Worm (Caenorhabditis elegans) whole organism, L4 larva: ENCODE measurements around the gene ZK470.14.

Source experiments
- F10B5.3 ChIP-seq: sonication (generic microtip); optimal IDR thresholded peaks from 2 replicates; lab custom pipeline; 2016; ENCODE audit warnings: mild to moderate bottlenecking, missing genetic modification characterization, missing compliant biosample characterization
- F49E8.2 ChIP-seq: sonication (generic microtip); optimal IDR thresholded peaks from 2 replicates; lab custom pipeline; 2016; ENCODE audit warnings: missing compliant biosample characterization, mild to moderate bottlenecking, missing genetic modification characterization, borderline replicate concordance
- R02D3.7 ChIP-seq: fragments of 150-350 bp; sonication (generic microtip); optimal IDR thresholded peaks from 3 replicates; lab custom pipeline; 2014; ENCODE audit warnings: missing biosample characterization, missing genetic modification characterization
- Y5F2A.4 ChIP-seq: fragments of 200-800 bp; sonication (Bioruptor generic); optimal IDR thresholded peaks from 2 replicates; lab custom pipeline; 2018; ENCODE audit warnings: mild to moderate bottlenecking, missing genetic modification characterization, missing compliant biosample characterization
- ZK546.5 ChIP-seq, 2 experiments: sonication (generic microtip); optimal IDR thresholded peaks; 2 replicates each; lab custom pipeline; 2017; ENCODE audit warnings: missing biosample characterization in 2 of 2, missing genetic modification characterization in 2 of 2
- aha-1 ChIP-seq: fragments of 150-350 bp; peaks from one replicate; lab custom pipeline; 2014; ENCODE audit warnings: missing biosample characterization, missing genetic modification characterization
- arid-1 ChIP-seq: fragments of 200-800 bp; sonication (Bioruptor generic); conservative IDR thresholded peaks from 2 replicates; pipeline ENCODE4 v1.3.6; 2022; ENCODE audit warnings: missing genetic modification reagents, missing genetic modification characterization, missing compliant biosample characterization
- ceh-28 ChIP-seq: fragments of 150-350 bp; optimal IDR thresholded peaks from 2 replicates; lab custom pipeline; 2014; ENCODE audit warnings: missing biosample characterization, missing genetic modification reagents, missing genetic modification characterization
- ceh-62 ChIP-seq: sonication (generic microtip); optimal IDR thresholded peaks from 2 replicates; lab custom pipeline; 2017; ENCODE audit warnings: missing biosample characterization, missing genetic modification characterization
- ctbp-1 ChIP-seq: fragments of 200-800 bp; sonication (Bioruptor generic); IDR thresholded peaks from 2 replicates; pipeline ENCODE4 v1.3.6; 2022; ENCODE audit warnings: missing genetic modification reagents, missing genetic modification characterization, missing compliant biosample characterization
- daf-12 ChIP-seq: fragments of 150-350 bp; optimal IDR thresholded peaks from 2 replicates; lab custom pipeline; 2014; ENCODE audit warnings: missing biosample characterization, missing genetic modification reagents, missing genetic modification characterization
- daf-16 ChIP-seq, 3 experiments: sonication (generic microtip); optimal IDR thresholded peaks; 2 replicates each; lab custom pipeline; 2016 to 2017; ENCODE audit warnings: missing genetic modification characterization in 3 of 3, missing genetic modification reagents in 3 of 3, mild to moderate bottlenecking in 2 of 3, missing compliant biosample characterization in 2 of 3, missing biosample characterization in 1 of 3, moderate library complexity in 1 of 3
- daf-19 ChIP-seq: fragments of 200-800 bp; sonication (Bioruptor generic); conservative IDR thresholded peaks from 2 replicates; pipeline ENCODE4 v1.3.6; 2022; ENCODE audit warnings: missing genetic modification characterization, missing compliant biosample characterization
- daf-8 ChIP-seq: fragments of 200-800 bp; sonication (Bioruptor generic); IDR thresholded peaks from 2 replicates; pipeline ENCODE4 v1.3.6; 2022; ENCODE audit warnings: missing genetic modification characterization, missing compliant biosample characterization
- dmd-6 ChIP-seq: fragments of 200-800 bp; sonication (Bioruptor generic); IDR thresholded peaks from 2 replicates; pipeline ENCODE4 v1.3.6; 2022; ENCODE audit warnings: missing genetic modification reagents, missing genetic modification characterization, missing compliant biosample characterization
- duxl-1 ChIP-seq: sonication (generic microtip); optimal IDR thresholded peaks from 2 replicates; lab custom pipeline; 2016; ENCODE audit warnings: mild to moderate bottlenecking, missing genetic modification characterization, moderate library complexity, missing compliant biosample characterization; ENCODE audit not compliant: poor library complexity
- dve-1 ChIP-seq: sonication (generic microtip); optimal IDR thresholded peaks from 2 replicates; lab custom pipeline; 2017; ENCODE audit warnings: antibody characterized with exemption, mild to moderate bottlenecking, missing genetic modification characterization, missing compliant biosample characterization; ENCODE audit not compliant: insufficient read depth
- egl-43 ChIP-seq: fragments of 200-800 bp; sonication (Bioruptor generic); IDR thresholded peaks from 2 replicates; pipeline ENCODE4 v1.3.6; 2022; ENCODE audit warnings: missing genetic modification reagents, missing genetic modification characterization, missing compliant biosample characterization
- fos-1 ChIP-seq: fragments of 150-350 bp; optimal IDR thresholded peaks from 2 replicates; lab custom pipeline; 2014; ENCODE audit warnings: missing biosample characterization, missing genetic modification characterization
- hlh-30 ChIP-seq: sonication (generic microtip); optimal IDR thresholded peaks from 2 replicates; lab custom pipeline; 2017; ENCODE audit warnings: antibody characterized with exemption, mild to moderate bottlenecking, missing genetic modification characterization, missing compliant biosample characterization; ENCODE audit not compliant: insufficient read depth
- hmg-1.1 ChIP-seq: fragments of 200-800 bp; sonication (Bioruptor generic); IDR thresholded peaks from 2 replicates; pipeline ENCODE4 v1.3.6; 2022; ENCODE audit warnings: missing genetic modification reagents, missing genetic modification characterization, missing compliant biosample characterization
- lin-15B ChIP-seq: fragments of 150-350 bp; sonication (generic microtip); optimal IDR thresholded peaks from 3 replicates; lab custom pipeline; 2014; ENCODE audit warnings: missing biosample characterization, missing genetic modification characterization
- lin-29 ChIP-seq: fragments of 200-800 bp; sonication (Bioruptor generic); IDR thresholded peaks from 2 replicates; pipeline ENCODE4 v1.3.6; 2022; ENCODE audit warnings: missing genetic modification reagents, missing genetic modification characterization, missing compliant biosample characterization
- lsy-2 ChIP-seq, 2 experiments: fragments of 150-350 bp in 1 of 2; sonication (generic microtip) in 1 of 2; optimal IDR thresholded peaks; 2 replicates each; lab custom pipeline; 2014 to 2017; ENCODE audit warnings: missing biosample characterization in 2 of 2, missing genetic modification characterization in 2 of 2
- madf-5 ChIP-seq, 2 experiments: fragments of 200-800 bp; sonication (Bioruptor generic); IDR thresholded peaks; 2 replicates each; pipeline ENCODE4 v1.3.6; 2022; ENCODE audit warnings: missing compliant biosample characterization in 2 of 2, missing genetic modification characterization in 2 of 2
- madf-9 ChIP-seq: fragments of 200-800 bp; sonication (Bioruptor generic); conservative IDR thresholded peaks from 2 replicates; pipeline ENCODE4 v1.3.6; 2022; ENCODE audit warnings: missing genetic modification reagents, missing genetic modification characterization, missing compliant biosample characterization
- mdt-29 ChIP-seq: fragments of 200-800 bp; sonication (Bioruptor generic); IDR thresholded peaks from 2 replicates; pipeline ENCODE4 v1.3.6; 2022; ENCODE audit warnings: missing genetic modification reagents, missing genetic modification characterization, missing compliant biosample characterization
- mes-2 ChIP-seq: sonication (generic microtip); optimal IDR thresholded peaks from 2 replicates; lab custom pipeline; 2016; ENCODE audit warnings: missing genotype, mild to moderate bottlenecking, missing genetic modification characterization, missing compliant biosample characterization; ENCODE audit not compliant: poor library complexity, severe bottlenecking
- mxl-3 ChIP-seq: fragments of 200-800 bp; sonication (Bioruptor generic); optimal IDR thresholded peaks from 2 replicates; lab custom pipeline; 2018; ENCODE audit warnings: mild to moderate bottlenecking, missing genetic modification characterization, missing compliant biosample characterization
- nhr-10 ChIP-seq: fragments of 150-350 bp; optimal IDR thresholded peaks from 2 replicates; lab custom pipeline; 2014; ENCODE audit warnings: missing biosample characterization, missing genetic modification characterization
- nhr-102 ChIP-seq: sonication (generic microtip); optimal IDR thresholded peaks from 2 replicates; lab custom pipeline; 2016; ENCODE audit warnings: mild to moderate bottlenecking, missing genetic modification characterization, moderate library complexity, missing compliant biosample characterization
- nhr-11 ChIP-seq: fragments of 150-350 bp; optimal IDR thresholded peaks from 2 replicates; lab custom pipeline; 2014; ENCODE audit warnings: missing biosample characterization, missing genetic modification characterization
- nhr-237 ChIP-seq: sonication (generic microtip); optimal IDR thresholded peaks from 2 replicates; lab custom pipeline; 2017; ENCODE audit warnings: missing biosample characterization, missing genetic modification characterization
- nhr-28 ChIP-seq: fragments of 150-350 bp; optimal IDR thresholded peaks from 2 replicates; lab custom pipeline; 2014; ENCODE audit warnings: missing biosample characterization, missing genetic modification characterization
- nhr-41 ChIP-seq: fragments of 200-800 bp; sonication (Bioruptor generic); IDR thresholded peaks from 2 replicates; pipeline ENCODE4 v1.3.6; 2022; ENCODE audit warnings: missing genetic modification reagents, missing genetic modification characterization, missing compliant biosample characterization
- nhr-42 ChIP-seq: fragments of 200-800 bp; sonication (Bioruptor generic); IDR thresholded peaks from 2 replicates; pipeline ENCODE4 v1.3.6; 2022; ENCODE audit warnings: missing genetic modification characterization, missing compliant biosample characterization
- nhr-77 ChIP-seq: fragments of 150-350 bp; optimal IDR thresholded peaks from 2 replicates; lab custom pipeline; 2014; ENCODE audit warnings: missing biosample characterization, missing genetic modification characterization
- pha-4 ChIP-seq, 2 experiments: fragments of 150-350 bp in 1 of 2; fragments of 200-800 bp in 1 of 2; sonication (Bioruptor generic) in 1 of 2; IDR thresholded peaks in 1 of 2; optimal IDR thresholded peaks in 1 of 2; 2 replicates each; pipeline versions ENCODE4 v1.3.6 to Lab custom; 2014 to 2022; ENCODE audit warnings: missing genetic modification characterization in 2 of 2, missing genetic modification reagents in 2 of 2, missing biosample characterization in 1 of 2, missing compliant biosample characterization in 1 of 2
- php-3 ChIP-seq: fragments of 200-800 bp; sonication (Bioruptor generic); IDR thresholded peaks from 2 replicates; pipeline ENCODE4 v1.3.6; 2022; ENCODE audit warnings: missing genetic modification reagents, missing genetic modification characterization, missing compliant biosample characterization
- pqm-1 ChIP-seq: sonication (generic microtip); optimal IDR thresholded peaks from 2 replicates; lab custom pipeline; 2017; ENCODE audit warnings: missing biosample characterization, missing genetic modification characterization
- saeg-2 ChIP-seq: fragments of 200-800 bp; sonication (Bioruptor generic); IDR thresholded peaks from 2 replicates; pipeline ENCODE4 v1.3.6; 2022; ENCODE audit warnings: missing genetic modification reagents, missing genetic modification characterization, missing compliant biosample characterization
- set-16 ChIP-seq: fragments of 200-800 bp; sonication (Bioruptor generic); IDR thresholded peaks from 2 replicates; pipeline ENCODE4 v1.3.6; 2022; ENCODE audit warnings: missing genetic modification reagents, missing genetic modification characterization, missing compliant biosample characterization
- spr-3 ChIP-seq: fragments of 200-800 bp; sonication (Bioruptor generic); optimal IDR thresholded peaks from 2 replicates; lab custom pipeline; 2018; ENCODE audit warnings: mild to moderate bottlenecking, missing genetic modification characterization, missing compliant biosample characterization
- tra-1 ChIP-seq: fragments of 200-800 bp; sonication (Bioruptor generic); IDR thresholded peaks from 2 replicates; pipeline ENCODE4 v1.3.6; 2022; ENCODE audit warnings: missing genetic modification reagents, missing genetic modification characterization, missing compliant biosample characterization
- unc-39 ChIP-seq: sonication (generic microtip); optimal IDR thresholded peaks from 2 replicates; lab custom pipeline; 2017; ENCODE audit warnings: missing biosample characterization, missing genetic modification characterization
- zag-1 ChIP-seq: fragments of 150-350 bp; optimal IDR thresholded peaks from 2 replicates; lab custom pipeline; 2014; ENCODE audit warnings: missing biosample characterization, missing genetic modification characterization
- zfp-3 ChIP-seq: fragments of 200-800 bp; sonication (Bioruptor generic); conservative IDR thresholded peaks from 2 replicates; pipeline ENCODE4 v1.3.6; 2022; ENCODE audit warnings: missing genetic modification reagents, missing genetic modification characterization, missing compliant biosample characterization
- zip-2 ChIP-seq: fragments of 150-350 bp; optimal IDR thresholded peaks from 2 replicates; lab custom pipeline; 2014; ENCODE audit warnings: missing biosample characterization, missing genetic modification characterization
- ztf-7 ChIP-seq: fragments of 150-350 bp; optimal IDR thresholded peaks from 2 replicates; lab custom pipeline; 2014; ENCODE audit warnings: missing biosample characterization, missing genetic modification characterization

The ZK470.14 gene

ce11 chrX:4208495-4208894 is 41.2 kb downstream of the ZK470.14 start:
- TF ChIP-seq lsy-2 (tag; optimal IDR thresholded peaks at IDR 0.05; lab: Kevin White, UChicago) (peak in 1 of 2 experiments; percentile 68), arid-1 (GFP tag; lab: Robert Waterston, UW) (0 out of 2 replicates have a peak, but pooled peaks have one; percentile 20), php-3 (peak; percentile 58; the same call in 1 of the 2 replicates), ceh-28 (tag; lab: Kevin White, UChicago) (no peak), pqm-1 (tag; lab: Kevin White, UChicago) (peak; percentile 12), lin-29 (GFP tag; lab: Robert Waterston, UW) (0 out of 2 replicates have a peak, but pooled peaks have one; percentile 13), mxl-3 (GFP tag; lab: Kevin White, UChicago) (peak; percentile 21), ztf-7 (peak; percentile 53), zfp-3 (GFP tag; lab: Robert Waterston, UW) (0 out of 2 replicates have a peak, but pooled peaks have one; percentile 22), dmd-6 (peak; percentile 70), daf-19 (GFP tag; lab: Robert Waterston, UW) (no peak), tra-1 (GFP tag; lab: Robert Waterston, UW) (0 out of 2 replicates have a peak, but pooled peaks have one; percentile 18), dve-1 (tag; lab: Kevin White, UChicago) (peak; percentile 85), nhr-10 (no peak), madf-5 (GFP tag; IDR thresholded peaks at IDR 0.05; lab: Robert Waterston, UW) (0 out of 4 replicates have a peak, but pooled peaks of 1 of the 2 experiments have one; percentile 48), daf-12 (tag; lab: Kevin White, UChicago) (no peak), zip-2 (tag; lab: Kevin White, UChicago) (peak; percentile 29), unc-39 (tag; lab: Kevin White, UChicago) (no peak), zag-1 (tag; lab: Kevin White, UChicago) (no peak), F10B5.3 (tag; lab: Kevin White, UChicago) (no peak), hmg-1.1 (GFP tag; lab: Robert Waterston, UW) (peak; percentile 76), madf-9 (GFP tag; lab: Robert Waterston, UW) (peak; percentile 50; the same call in 1 of the 2 replicates), ceh-62 (tag; lab: Kevin White, UChicago) (no peak), spr-3 (GFP tag; lab: Kevin White, UChicago) (no peak), nhr-102 (peak; percentile 56), egl-43 (peak; percentile 41; the same call in 1 of the 2 replicates), mdt-29 (GFP tag; lab: Robert Waterston, UW) (no peak), fos-1 (tag; lab: Kevin White, UChicago) (peak; percentile 79), daf-8 (GFP tag; lab: Robert Waterston, UW) (no peak), nhr-41 (GFP tag; lab: Robert Waterston, UW) (no peak), duxl-1 (tag; lab: Kevin White, UChicago) (peak; percentile 93), Y5F2A.4 (no peak), nhr-28 (tag; lab: Kevin White, UChicago) (peak; percentile 69), nhr-237 (tag; lab: Kevin White, UChicago) (peak; percentile 36), pha-4 (GFP tag; IDR thresholded peaks at IDR 0.05; lab: Robert Waterston, UW) (peak; percentile 64; the same call in 1 of the 2 replicates), pha-4 (tag; optimal IDR thresholded peaks at IDR 0.05; lab: Kevin White, UChicago) (no peak), hlh-30 (tag; lab: Kevin White, UChicago) (peak; percentile 43), ctbp-1 (no peak), F49E8.2 (tag; lab: Kevin White, UChicago) (no peak), aha-1 (peak; percentile 40), saeg-2 (GFP tag; lab: Robert Waterston, UW) (peak; percentile 83), nhr-42 (GFP tag; lab: Robert Waterston, UW) (peak; percentile 93), R02D3.7 (tag; lab: Kevin White, UChicago) (no peak), nhr-77 (tag; lab: Kevin White, UChicago) (peak; percentile 98), set-16 (GFP tag; lab: Robert Waterston, UW) (no peak), mes-2 (peak; percentile 88), nhr-11 (peak; percentile 77), daf-16 (GFP tag; optimal IDR thresholded peaks at IDR 0.05; lab: Kevin White, UChicago) (no peak), daf-16 (tag; optimal IDR thresholded peaks at IDR 0.05; lab: Kevin White, UChicago) (peak; percentile 61), lin-15B (tag; lab: Kevin White, UChicago) (no peak), ZK546.5 (tag; optimal IDR thresholded peaks at IDR 0.05; lab: Kevin White, UChicago) (no peak)
